Fruit fly (Drosophila melanogaster) whole organism, prepupa: ENCODE data around the gene wrm1.

Experiments used
- CG11294 ChIP-seq: fragments of 200-800 bp; sonication (Bioruptor generic); IDR thresholded peaks from 2 replicates; pipeline ENCODE4 v1.3.6; 2022; ENCODE audit warnings: missing biosample characterization, missing genetic modification characterization
- CG6163 ChIP-seq: fragments of 200-800 bp; sonication (Bioruptor generic); IDR thresholded peaks from 3 replicates; pipeline ENCODE4 v1.3.6; 2022; ENCODE audit warnings: missing biosample characterization, missing genetic modification characterization
- Gug ChIP-seq: fragments of 200-800 bp; sonication (Bioruptor generic); IDR thresholded peaks from 2 replicates; pipeline ENCODE4 v1.3.6; 2022; ENCODE audit warnings: missing biosample characterization, missing genetic modification characterization
- fd59A ChIP-seq: fragments of 200-800 bp; sonication (Bioruptor generic); optimal IDR thresholded peaks from 2 replicates; lab custom pipeline; 2017; ENCODE audit warnings: missing biosample characterization, mild to moderate bottlenecking, missing genetic modification characterization, missing genetic modification reagents
- pdm3 ChIP-seq: fragments of 200-800 bp; sonication (Bioruptor generic); optimal IDR thresholded peaks from 3 replicates; lab custom pipeline; 2016; ENCODE audit warnings: missing biosample characterization, missing genetic modification characterization
- svp ChIP-seq: fragments of 200-800 bp; sonication (Bioruptor generic); peaks from one replicate; lab custom pipeline; 2016; ENCODE audit warnings: missing biosample characterization, missing genetic modification characterization

DNA sequence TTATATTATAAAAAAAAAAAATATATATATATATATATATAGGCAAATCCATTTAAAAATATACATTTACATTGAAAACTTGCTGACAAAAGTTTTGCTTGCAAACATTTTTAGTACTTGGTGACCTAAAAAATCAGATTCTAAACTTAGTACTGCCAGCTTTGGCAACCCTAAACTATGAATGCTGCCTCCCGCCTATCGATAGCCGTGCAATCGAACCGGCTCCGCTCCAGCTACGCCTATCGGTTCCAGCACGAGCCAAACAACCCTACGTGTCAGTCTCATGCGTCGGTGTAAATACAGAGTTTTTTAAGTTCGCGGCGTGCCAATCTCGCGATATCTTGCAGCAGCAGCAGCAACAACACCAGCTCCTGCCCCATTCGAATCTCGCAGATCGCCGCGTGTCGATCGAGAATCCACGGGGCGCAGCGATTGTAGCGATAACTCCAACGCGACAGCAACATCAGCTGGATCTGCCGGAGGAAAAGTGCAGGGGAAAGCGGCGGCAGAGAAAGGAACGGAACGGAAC lies 25.4 kb upstream of the wrm1 start, which contains the start of gene Sec63:
- TF ChIP-seq fd59A (no peak), CG6163 (GFP tag; lab: Robert Waterston, UW) (peak; percentile 56; the same call in 2 of the 3 replicates), CG11294 (GFP tag; lab: Robert Waterston, UW) (no peak), Gug (GFP tag; lab: Robert Waterston, UW) (no peak), pdm3 (GFP tag; lab: Kevin White, UChicago) (no peak), svp (no peak)
